Comparison of ENCODE assay signal across 5 worm cellular contexts in the genomic region with DNA sequence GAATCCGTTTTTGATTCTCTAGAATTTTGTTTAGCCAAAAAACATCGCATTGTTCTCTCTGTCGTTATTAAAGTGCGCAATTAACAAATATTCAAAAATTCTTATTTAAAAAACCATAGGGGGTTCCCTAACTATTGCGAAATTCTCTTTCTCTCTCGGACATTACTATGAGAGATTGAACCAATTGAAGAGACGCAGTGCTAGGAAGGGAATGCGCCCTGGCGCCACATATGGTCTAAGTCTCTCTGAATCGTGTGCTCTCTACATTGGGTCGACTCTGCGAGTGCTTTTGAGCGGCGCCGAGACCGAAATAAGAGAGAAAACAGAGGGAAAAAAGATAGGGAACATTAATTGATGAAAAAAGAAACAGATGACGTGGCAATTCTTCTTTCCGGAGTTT.
TF ChIP-seq lines count a peak whose summit lies in the region.

No protein-coding gene starts in this region.

TF ChIP-seq in whole organism, L1 larva, 84 proteins besides CTCF, POLR2A, EP300 and RAD21 (continued from another document and continues in another):
- TF ChIP-seq alr-1 (tag; optimal IDR thresholded peaks at IDR 0.05; lab: Kevin White, UChicago; ENCODE audit: borderline replicate concordance): no peak
- peak; percentile 82 for TF ChIP-seq skn-1 (tag; optimal IDR thresholded peaks at IDR 0.05; lab: Kevin White, UChicago)
- peak; percentile 68 for TF ChIP-seq xbp-1 (tag; optimal IDR thresholded peaks at IDR 0.05; lab: Kevin White, UChicago)
- peak; percentile 70 for TF ChIP-seq nhr-20 (tag; optimal IDR thresholded peaks at IDR 0.05; lab: Kevin White, UChicago)
- peak; percentile 37 for TF ChIP-seq lin-13 (GFP tag; optimal IDR thresholded peaks at IDR 0.05; lab: Kevin White, UChicago)
- no peak for TF ChIP-seq hlh-4 (tag; optimal IDR thresholded peaks at IDR 0.05; lab: Kevin White, UChicago)
- peak; percentile 57 for TF ChIP-seq fkh-4 (tag; optimal IDR thresholded peaks at IDR 0.05; lab: Kevin White, UChicago; ENCODE audit: borderline replicate concordance)
- peak in 1 of 2 experiments; percentile 16 for TF ChIP-seq egl-27 (tag; optimal IDR thresholded peaks at IDR 0.05; lab: Kevin White, UChicago)
- peak; percentile 53 for TF ChIP-seq unc-86 (tag; optimal IDR thresholded peaks at IDR 0.05; lab: Kevin White, UChicago)
- no peak for TF ChIP-seq unc-130 (tag; optimal IDR thresholded peaks at IDR 0.05; lab: Kevin White, UChicago)
- peak; percentile 52 for TF ChIP-seq nhr-77 (tag; optimal IDR thresholded peaks at IDR 0.05; lab: Kevin White, UChicago)
- peak; percentile 89 for TF ChIP-seq snu-23 (GFP tag; optimal IDR thresholded peaks at IDR 0.05; lab: Kevin White, UChicago)
- TF ChIP-seq unc-98 (GFP tag; IDR thresholded peaks at IDR 0.05; lab: Robert Waterston, UW): no peak
- TF ChIP-seq lin-39 (tag; optimal IDR thresholded peaks at IDR 0.05; lab: Kevin White, UChicago): no peak
- TF ChIP-seq fkh-8 (tag; optimal IDR thresholded peaks at IDR 0.05; lab: Kevin White, UChicago): peak; percentile 35
- no peak for TF ChIP-seq tlp-1 (tag; optimal IDR thresholded peaks at IDR 0.05; lab: Kevin White, UChicago)
- TF ChIP-seq ceh-90 (tag; optimal IDR thresholded peaks at IDR 0.05; lab: Kevin White, UChicago): no peak
- no peak for TF ChIP-seq nhr-11 (tag; optimal IDR thresholded peaks at IDR 0.05; lab: Kevin White, UChicago)
- TF ChIP-seq isw-1 (GFP tag; IDR thresholded peaks at IDR 0.05; lab: Robert Waterston, UW): peak; percentile 67
- no peak for TF ChIP-seq nhr-12 (tag; optimal IDR thresholded peaks at IDR 0.05; lab: Kevin White, UChicago)
- peak; percentile 98 for TF ChIP-seq zip-4 (GFP tag; optimal IDR thresholded peaks at IDR 0.05; lab: Kevin White, UChicago)
- peak; percentile 88 for TF ChIP-seq nhr-71 (tag; optimal IDR thresholded peaks at IDR 0.05; lab: Kevin White, UChicago)
- TF ChIP-seq lir-3 (tag; optimal IDR thresholded peaks at IDR 0.05; lab: Kevin White, UChicago; ENCODE audit: poor library complexity): no peak
- peak in 1 of 2 experiments; percentile 49 for TF ChIP-seq mdl-1 (tag; optimal IDR thresholded peaks at IDR 0.05; lab: Kevin White, UChicago)
- no peak for TF ChIP-seq C04F5.9 (tag; optimal IDR thresholded peaks at IDR 0.05; lab: Kevin White, UChicago)

TF ChIP-seq in whole organism, L2 larva, 48 proteins besides CTCF, POLR2A, EP300 and RAD21 (continued from another document):
- peak; percentile 18 for TF ChIP-seq mab-5 (tag; optimal IDR thresholded peaks at IDR 0.05; lab: Kevin White, UChicago)
- TF ChIP-seq ztf-4 (tag; optimal IDR thresholded peaks at IDR 0.05; lab: Kevin White, UChicago): no peak
- TF ChIP-seq zag-1 (tag; optimal IDR thresholded peaks at IDR 0.05; lab: Kevin White, UChicago): peak; percentile 2

TF ChIP-seq in whole organism, L3 larva, 47 proteins besides CTCF, POLR2A, EP300 and RAD21 (continued from another document):
- TF ChIP-seq lsy-12 (tag; optimal IDR thresholded peaks at IDR 0.05; lab: Kevin White, UChicago): peak; percentile 59
- no peak for TF ChIP-seq elt-1 (tag; optimal IDR thresholded peaks at IDR 0.05; lab: Kevin White, UChicago)
- no peak for TF ChIP-seq nhr-28 (tag; optimal IDR thresholded peaks at IDR 0.05; lab: Kevin White, UChicago)
- no peak for TF ChIP-seq egl-27 (tag; optimal IDR thresholded peaks at IDR 0.05; lab: Kevin White, UChicago)
- TF ChIP-seq lin-15B (tag; optimal IDR thresholded peaks at IDR 0.05; lab: Kevin White, UChicago): peak; percentile 52
- TF ChIP-seq pqm-1 (tag; optimal IDR thresholded peaks at IDR 0.05; lab: Kevin White, UChicago): peak; percentile 49

TF ChIP-seq in whole organism, L4 larva, 104 proteins besides CTCF, POLR2A, EP300 and RAD21 (continued from another document):
- TF ChIP-seq T26A8.4 (GFP tag; IDR thresholded peaks at IDR 0.05; lab: Robert Waterston, UW): peak; percentile 59
- TF ChIP-seq ztf-7 (tag; optimal IDR thresholded peaks at IDR 0.05; lab: Kevin White, UChicago): peak; percentile 12
- peak; percentile 68 for TF ChIP-seq mes-2 (tag; optimal IDR thresholded peaks at IDR 0.05; lab: Kevin White, UChicago; ENCODE audit: poor library complexity, severe bottlenecking)
- TF ChIP-seq nhr-48 (tag; optimal IDR thresholded peaks at IDR 0.05; lab: Kevin White, UChicago): peak; percentile 49
- no peak for TF ChIP-seq ceh-44 (GFP tag; IDR thresholded peaks at IDR 0.05; lab: Robert Waterston, UW)
- TF ChIP-seq mep-1 (tag; optimal IDR thresholded peaks at IDR 0.05; lab: Kevin White, UChicago): peak; percentile 85
- TF ChIP-seq fkh-10 (GFP tag; optimal IDR thresholded peaks at IDR 0.05; lab: Kevin White, UChicago): no peak

TF ChIP-seq in whole organism, young adult, 124 proteins besides CTCF, POLR2A, EP300 and RAD21 (continued from another document):
- TF ChIP-seq cebp-1 (GFP tag; IDR thresholded peaks at IDR 0.05; lab: Robert Waterston, UW) (peak; percentile 98), cebp-1 (tag; optimal IDR thresholded peaks at IDR 0.05; lab: Kevin White, UChicago) (peak; percentile 99), tlf-1 (GFP tag; optimal IDR thresholded peaks at IDR 0.05; lab: Kevin White, UChicago) (no peak), madf-10 (tag; optimal IDR thresholded peaks at IDR 0.05; lab: Kevin White, UChicago) (peak; percentile 17), F39B2.1 (GFP tag; IDR thresholded peaks at IDR 0.05; lab: Robert Waterston, UW) (no peak), xnd-1 (tag; optimal IDR thresholded peaks at IDR 0.05; lab: Kevin White, UChicago) (no peak), rcor-1 (GFP tag; IDR thresholded peaks at IDR 0.05; lab: Robert Waterston, UW) (no peak), nfyb-1 (GFP tag; IDR thresholded peaks at IDR 0.05; lab: Robert Waterston, UW) (0 out of 2 replicates have a peak, but pooled peaks have one; percentile 35), mxl-1 (tag; optimal IDR thresholded peaks at IDR 0.05; lab: Kevin White, UChicago) (no peak), nhr-80 (tag; optimal IDR thresholded peaks at IDR 0.05; lab: Kevin White, UChicago) (peak; percentile 46), ztf-18 (tag; optimal IDR thresholded peaks at IDR 0.05; lab: Kevin White, UChicago) (no peak), lin-40 (tag; optimal IDR thresholded peaks at IDR 0.05; lab: Kevin White, UChicago) (peak; percentile 63), snpc-4 (GFP tag; optimal IDR thresholded peaks at IDR 0.05; lab: Kevin White, UChicago) (no peak), snpc-4 (tag; optimal IDR thresholded peaks at IDR 0.05; lab: Kevin White, UChicago) (peak in 3 of 4 experiments; percentile 27 to 35 (median 30)), pbrm-1 (GFP tag; IDR thresholded peaks at IDR 0.05; lab: Robert Waterston, UW) (peak; percentile 65), nfya-1 (tag; optimal IDR thresholded peaks at IDR 0.05; lab: Kevin White, UChicago; ENCODE audit: borderline replicate concordance, insufficient read depth) (no peak), rpc-1 (optimal IDR thresholded peaks at IDR 0.05; lab: Kevin White, UChicago) (no peak), rpc-1 (tag; optimal IDR thresholded peaks at IDR 0.05; lab: Kevin White, UChicago) (no peak), F49E8.2 (tag; optimal IDR thresholded peaks at IDR 0.05; lab: Kevin White, UChicago; ENCODE audit: insufficient read depth) (no peak), ceh-91 (GFP tag; IDR thresholded peaks at IDR 0.05; lab: Robert Waterston, UW) (no peak), K11D2.4 (GFP tag; IDR thresholded peaks at IDR 0.05; lab: Robert Waterston, UW) (peak; percentile 21; the same call in 1 of the 2 replicates), sptf-2 (GFP tag; optimal IDR thresholded peaks at IDR 0.05; lab: Kevin White, UChicago) (no peak), attf-6 (GFP tag; IDR thresholded peaks at IDR 0.05; lab: Robert Waterston, UW) (no peak), ccch-3 (GFP tag; optimal IDR thresholded peaks at IDR 0.05; lab: Kevin White, UChicago) (no peak), sea-2 (GFP tag; IDR thresholded peaks at IDR 0.05; lab: Robert Waterston, UW) (no peak)
TF ChIP-seq in whole organism, young adult: peak in this region for 26.
